Fruit fly (Drosophila melanogaster): ENCODE measurements around the gene CG7194.

The CG7194 gene

dm6 chr3L:8328283-8328682, 24.4 kb upstream of the CG7194 start, which contains the start of gene CG34462:
TSS of gene CG34462 (plus strand) at chr3L:8328583.
- TF ChIP-seq foxo (GFP tag; optimal IDR thresholded peaks at IDR 0.05) (no peak), fru (GFP tag; optimal IDR thresholded peaks at IDR 0.05) (no peak), br (GFP tag; optimal IDR thresholded peaks at IDR 0.05) (no peak), h (GFP tag; optimal IDR thresholded peaks at IDR 0.05) (no peak), usp (GFP tag; optimal IDR thresholded peaks at IDR 0.05) (no peak), psq (GFP tag; optimal IDR thresholded peaks at IDR 0.05) (no peak), OdsH (GFP tag; optimal IDR thresholded peaks at IDR 0.05) (no peak), Dfd (GFP tag; optimal IDR thresholded peaks at IDR 0.05) (no peak), HLH106 (tag; optimal IDR thresholded peaks at IDR 0.05) (no peak), Hr83 (GFP tag; optimal IDR thresholded peaks at IDR 0.05; ENCODE audit: poor library complexity, severe bottlenecking) (no peak), dsf (GFP tag; optimal IDR thresholded peaks at IDR 0.05; ENCODE audit: borderline replicate concordance) (no peak), ey (GFP tag; optimal IDR thresholded peaks at IDR 0.05) (no peak)

DNA sequence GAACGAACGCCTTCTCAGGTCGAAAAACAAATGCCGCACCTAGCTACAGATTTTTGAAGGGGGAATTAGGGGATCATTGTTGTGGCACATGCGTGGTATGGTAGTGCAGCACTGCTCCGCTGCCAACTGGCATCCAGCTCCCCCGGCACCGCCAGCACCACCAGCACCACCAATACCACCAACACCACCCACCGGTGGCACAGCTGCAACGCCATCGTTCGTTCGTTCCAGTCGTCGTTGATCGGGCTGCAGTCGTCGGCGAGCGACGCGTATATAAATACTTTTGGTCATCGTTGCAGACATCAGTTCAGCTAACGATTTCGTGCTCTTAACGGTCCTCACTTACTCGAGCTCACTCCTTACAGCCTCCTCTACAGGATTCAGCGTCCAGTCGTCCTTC, 21.7 kb upstream of the CG7194 start, which contains the start of gene CG34461:
Gene CG34461, plus strand, starts transcription at position 301 of the 400 bp plus-strand sequence.
- TF ChIP-seq CG9705 (GFP tag; optimal IDR thresholded peaks at IDR 0.05) (no peak), OdsH (GFP tag; optimal IDR thresholded peaks at IDR 0.05) (no peak), HLH106 (tag; optimal IDR thresholded peaks at IDR 0.05) (no peak), woc (GFP tag; optimal IDR thresholded peaks at IDR 0.05) (no peak), CG32264 (GFP tag; optimal IDR thresholded peaks at IDR 0.05) (no peak), Dfd (GFP tag; optimal IDR thresholded peaks at IDR 0.05) (no peak), h (GFP tag; optimal IDR thresholded peaks at IDR 0.05) (no peak), CrebA (GFP tag; optimal IDR thresholded peaks at IDR 0.05; ENCODE audit: borderline replicate concordance) (no peak), tai (GFP tag; optimal IDR thresholded peaks at IDR 0.05) (no peak)

dm6 chr3L:8323817-8324216, 20.0 kb upstream of the CG7194 start:
- TF ChIP-seq h (GFP tag; optimal IDR thresholded peaks at IDR 0.05) = no peak
- TF ChIP-seq rgr (GFP tag; optimal IDR thresholded peaks at IDR 0.05) = no peak
- no peak for TF ChIP-seq tai (GFP tag; optimal IDR thresholded peaks at IDR 0.05)
- TF ChIP-seq Vsx2 (GFP tag; optimal IDR thresholded peaks at IDR 0.05; ENCODE audit: partially characterized antibody) = no peak
- no peak for TF ChIP-seq sv (GFP tag; optimal IDR thresholded peaks at IDR 0.05)
- no peak for TF ChIP-seq OdsH (GFP tag; optimal IDR thresholded peaks at IDR 0.05)
- no peak for TF ChIP-seq Hr83 (GFP tag; optimal IDR thresholded peaks at IDR 0.05; ENCODE audit: poor library complexity, severe bottlenecking)
- no peak for TF ChIP-seq usp (GFP tag; optimal IDR thresholded peaks at IDR 0.05)
- TF ChIP-seq Mio (GFP tag; optimal IDR thresholded peaks at IDR 0.05) = no peak
- no peak for TF ChIP-seq brk (GFP tag; optimal IDR thresholded peaks at IDR 0.05)
- no peak for TF ChIP-seq N (GFP tag; optimal IDR thresholded peaks at IDR 0.05)
- no peak for TF ChIP-seq foxo (GFP tag; optimal IDR thresholded peaks at IDR 0.05)
- TF ChIP-seq jim (GFP tag; optimal IDR thresholded peaks at IDR 0.05) = no peak
- TF ChIP-seq Rel (GFP tag; optimal IDR thresholded peaks at IDR 0.05) = no peak
- no peak for TF ChIP-seq Rel (tag; optimal IDR thresholded peaks at IDR 0.05)
- no peak for TF ChIP-seq HLH106 (tag; optimal IDR thresholded peaks at IDR 0.05)
- TF ChIP-seq CG9705 (GFP tag; optimal IDR thresholded peaks at IDR 0.05) = no peak
- TF ChIP-seq pan (optimal IDR thresholded peaks at IDR 0.05) = no peak
- no peak for TF ChIP-seq Jra (GFP tag; optimal IDR thresholded peaks at IDR 0.05)
- TF ChIP-seq lola (GFP tag; optimal IDR thresholded peaks at IDR 0.05) = no peak

DNA sequence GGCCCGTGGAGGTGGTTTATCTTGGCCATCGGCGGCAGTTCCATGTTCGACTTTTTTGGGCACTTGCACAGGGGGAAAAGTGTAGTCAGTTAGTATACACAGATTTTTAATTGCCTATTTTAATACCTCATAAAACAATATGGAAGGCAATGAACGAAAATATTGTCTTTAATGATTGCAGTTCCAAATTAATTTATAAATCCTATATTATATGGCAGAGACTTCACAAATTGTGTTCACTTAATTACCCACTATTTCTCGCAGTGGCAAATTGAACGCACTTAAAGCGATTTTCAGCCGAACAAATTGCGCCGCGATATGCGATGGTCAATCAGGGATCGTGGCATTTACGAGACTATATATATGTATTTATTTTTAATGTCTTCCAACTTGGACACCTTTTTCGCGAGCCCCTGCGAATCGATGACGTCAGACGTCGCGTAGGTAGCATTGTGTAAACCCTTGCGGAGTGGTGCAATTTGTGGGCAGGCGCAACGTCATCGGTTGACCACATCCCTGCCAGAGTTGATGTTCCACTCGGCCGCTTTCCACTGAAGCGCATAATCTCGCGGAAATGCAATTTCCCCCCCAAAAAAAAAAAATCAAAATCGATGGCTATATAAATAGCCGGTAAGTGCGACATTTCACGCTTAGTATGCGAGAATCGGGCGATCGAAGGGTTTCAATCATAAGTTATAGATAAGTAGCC, 16.4 kb upstream of the CG7194 start, which contains the start of gene CG13670:
Gene CG13670, plus strand, starts transcription at position 659 of the 709 bp plus-strand sequence.
- no peak for TF ChIP-seq woc (GFP tag; optimal IDR thresholded peaks at IDR 0.05)
- peak; percentile 28 for TF ChIP-seq HLH106 (tag; optimal IDR thresholded peaks at IDR 0.05)
- peak; percentile 37 for TF ChIP-seq h (GFP tag; optimal IDR thresholded peaks at IDR 0.05)
- peak; percentile 8 for TF ChIP-seq dmrt93B (GFP tag; optimal IDR thresholded peaks at IDR 0.05)

DNA sequence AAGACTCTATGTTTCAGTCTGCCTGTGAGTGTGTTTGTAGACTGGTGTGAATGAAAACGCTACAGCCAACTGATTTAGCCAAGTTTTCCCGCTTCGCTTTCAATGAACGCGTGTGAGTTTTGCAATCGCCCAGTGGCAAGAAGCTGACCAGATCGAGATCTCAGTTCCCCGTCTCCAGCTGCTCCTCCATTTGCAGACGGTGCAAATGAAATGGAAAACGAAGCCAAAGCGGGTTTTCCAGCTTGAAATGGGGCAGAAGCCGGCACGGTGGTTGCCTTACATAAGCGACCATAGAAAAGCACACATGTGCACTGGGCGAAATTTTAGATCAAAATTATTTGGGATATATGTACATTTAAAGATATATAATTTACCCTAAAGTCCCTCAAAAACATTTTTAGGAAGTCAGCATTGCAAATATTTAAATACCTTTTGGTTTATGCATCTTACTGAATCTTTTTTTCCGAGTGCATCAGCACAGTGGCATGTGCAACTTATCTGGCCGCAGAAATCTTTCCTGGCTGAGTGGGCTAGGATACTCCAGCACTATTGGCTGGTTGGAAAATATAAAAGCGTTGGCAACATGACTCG, 15.2 kb upstream of the CG7194 start, which contains the start of gene CG43059:
Gene CG43059, minus strand, starts transcription at position 51 of the 591 bp plus-strand sequence.
- TF ChIP-seq Hnf4 (GFP tag; optimal IDR thresholded peaks at IDR 0.05) (no peak), jim (GFP tag; optimal IDR thresholded peaks at IDR 0.05) (no peak), Mio (GFP tag; optimal IDR thresholded peaks at IDR 0.05) (no peak), HLH106 (tag; optimal IDR thresholded peaks at IDR 0.05) (no peak), Rel (GFP tag; optimal IDR thresholded peaks at IDR 0.05) (no peak), Rel (tag; optimal IDR thresholded peaks at IDR 0.05) (no peak), dl (GFP tag; optimal IDR thresholded peaks at IDR 0.05; ENCODE audit: insufficient read depth in 1 of 2, partially characterized antibody in 2 of 2) (no peak), woc (GFP tag; optimal IDR thresholded peaks at IDR 0.05) (no peak), lola (GFP tag; optimal IDR thresholded peaks at IDR 0.05) (no peak), sage (GFP tag; optimal IDR thresholded peaks at IDR 0.05) (no peak), N (GFP tag; optimal IDR thresholded peaks at IDR 0.05) (no peak)
